Worm (Caenorhabditis elegans): ENCODE results near the gene rpn-7.

- TF ChIP-seq ama-1 (optimal IDR thresholded peaks at IDR 0.05) (no peak), lin-15B (tag; optimal IDR thresholded peaks at IDR 0.05) (no peak), dpl-1 (GFP tag; optimal IDR thresholded peaks at IDR 0.05) (no peak)
These were observed 20.2 kb downstream of the rpn-7 start, which contains the start of gene T20D3.5 for ce11 chrIV:9336538-9337090.

Measured in whole organism, L4 larva.